Fruit fly (Drosophila melanogaster) whole organism, adult: ENCODE data around the gene Pits.

Experiments
- CG11617 ChIP-seq: fragments of 200-800 bp; sonication (Bioruptor generic); optimal IDR thresholded peaks from 2 replicates; lab custom pipeline; 2017; ENCODE audit warnings: mild to moderate bottlenecking, missing biosample characterization, missing genetic modification reagents, missing genetic modification characterization
- CG12768 ChIP-seq: fragments of 200-800 bp; sonication (Bioruptor generic); optimal IDR thresholded peaks from 2 replicates; lab custom pipeline; 2017; ENCODE audit warnings: missing biosample characterization, missing genetic modification characterization, mild to moderate bottlenecking, moderate library complexity, missing genetic modification reagents
- CG14711 ChIP-seq: fragments of 200-800 bp; sonication (Bioruptor generic); optimal IDR thresholded peaks from 2 replicates; lab custom pipeline; 2018; ENCODE audit warnings: missing biosample characterization, mild to moderate bottlenecking, missing genetic modification characterization, moderate library complexity
- CG1620 ChIP-seq: fragments of 200-800 bp; sonication (Bioruptor generic); optimal IDR thresholded peaks from 2 replicates; lab custom pipeline; 2016; ENCODE audit warnings: missing biosample characterization, missing genetic modification characterization
- CG33017 ChIP-seq: fragments of 200-800 bp; sonication (Bioruptor generic); optimal IDR thresholded peaks from 2 replicates; lab custom pipeline; 2018; ENCODE audit warnings: missing biosample characterization, mild to moderate bottlenecking, missing genetic modification characterization, moderate library complexity
- CG5204 ChIP-seq: fragments of 200-800 bp; sonication (Bioruptor generic); optimal IDR thresholded peaks from 2 replicates; lab custom pipeline; 2016; ENCODE audit warnings: missing biosample characterization, missing genetic modification characterization
- CG7045 ChIP-seq: fragments of 200-800 bp; sonication (Bioruptor generic); optimal IDR thresholded peaks from 2 replicates; lab custom pipeline; 2017; ENCODE audit warnings: missing biosample characterization, mild to moderate bottlenecking, missing genetic modification characterization
- CG7101 ChIP-seq: fragments of 200-800 bp; sonication (Bioruptor generic); optimal IDR thresholded peaks from 2 replicates; lab custom pipeline; 2018; ENCODE audit warnings: missing biosample characterization, mild to moderate bottlenecking, missing genetic modification characterization, moderate library complexity
- Clk ChIP-seq: fragments of 200-800 bp; sonication (Bioruptor generic); optimal IDR thresholded peaks from 2 replicates; lab custom pipeline; 2017; ENCODE audit warnings: missing biosample characterization, missing genetic modification characterization
- Crg-1 ChIP-seq: fragments of 200-800 bp; sonication (Bioruptor generic); optimal IDR thresholded peaks from 2 replicates; lab custom pipeline; 2016; ENCODE audit warnings: missing biosample characterization, missing genetic modification characterization
- Hr96 ChIP-seq: fragments of 200-800 bp; sonication (Bioruptor generic); optimal IDR thresholded peaks from 2 replicates; lab custom pipeline; 2016; ENCODE audit warnings: missing biosample characterization, missing genetic modification characterization
- Mnt ChIP-seq: fragments of 200-800 bp; sonication (Bioruptor generic); optimal IDR thresholded peaks from 2 replicates; lab custom pipeline; 2016; ENCODE audit warnings: missing biosample characterization, mild to moderate bottlenecking, missing genetic modification characterization
- bab1 ChIP-seq: fragments of 200-800 bp; sonication (Bioruptor generic); optimal IDR thresholded peaks from 3 replicates; lab custom pipeline; 2019; ENCODE audit warnings: missing biosample characterization, mild to moderate bottlenecking, missing genetic modification characterization, moderate library complexity
- cic ChIP-seq: fragments of 200-800 bp; sonication (Bioruptor generic); optimal IDR thresholded peaks from 2 replicates; lab custom pipeline; 2017; ENCODE audit warnings: missing biosample characterization, mild to moderate bottlenecking, missing genetic modification characterization, moderate library complexity
- cnc ChIP-seq, 2 experiments: fragments of >200 bp; optimal IDR thresholded peaks; 2 replicates each; lab custom pipeline; 2017
- kay ChIP-seq: fragments of 200-800 bp; sonication (Bioruptor generic); peaks from one replicate; lab custom pipeline; 2016; ENCODE audit warnings: missing biosample characterization, missing genetic modification characterization, borderline replicate concordance
- ovo ChIP-seq: fragments of 200-800 bp; sonication (Bioruptor generic); optimal IDR thresholded peaks from 2 replicates; lab custom pipeline; 2016; ENCODE audit warnings: missing biosample characterization, missing genetic modification characterization
- pad ChIP-seq: fragments of 200-800 bp; sonication (Bioruptor generic); optimal IDR thresholded peaks from 3 replicates; lab custom pipeline; 2017; ENCODE audit warnings: missing biosample characterization, missing genetic modification characterization, mild to moderate bottlenecking, moderate library complexity, missing genetic modification reagents
- tj ChIP-seq: fragments of 200-800 bp; sonication (Bioruptor generic); optimal IDR thresholded peaks from 3 replicates; lab custom pipeline; 2017; ENCODE audit warnings: missing biosample characterization, mild to moderate bottlenecking, missing genetic modification characterization, moderate library complexity
- toe ChIP-seq: fragments of 200-800 bp; sonication (Bioruptor generic); optimal IDR thresholded peaks from 2 replicates; lab custom pipeline; 2016; ENCODE audit warnings: missing biosample characterization, missing genetic modification characterization

Gene Pits

dm6 chrX:12578701-12579372 lies 4.2 kb downstream of the Pits start:
- no peak for TF ChIP-seq toe (GFP tag; lab: Kevin White, UChicago)
- TF ChIP-seq CG12768 = no peak
- peak; percentile 24 for TF ChIP-seq CG1620 (GFP tag; lab: Kevin White, UChicago)
- TF ChIP-seq CG7101 (tag; lab: Kevin White, UChicago) = peak; percentile 57
- no peak for TF ChIP-seq kay
- no peak for TF ChIP-seq Clk (GFP tag; lab: Kevin White, UChicago)
- TF ChIP-seq cic (GFP tag; lab: Kevin White, UChicago) = peak; percentile 91
- peak; percentile 7 for TF ChIP-seq Hr96 (GFP tag; lab: Kevin White, UChicago)
- peak; percentile 55 for TF ChIP-seq CG14711 (tag; lab: Kevin White, UChicago)
- no peak for TF ChIP-seq CG7045
- peak; percentile 91 for TF ChIP-seq pad (GFP tag; lab: Kevin White, UChicago)
- no peak for TF ChIP-seq cnc (optimal IDR thresholded peaks at IDR 0.05; lab: Kevin White, UChicago)
- TF ChIP-seq Mnt (GFP tag; lab: Kevin White, UChicago) = peak; percentile 72
- peak; percentile 32 for TF ChIP-seq CG5204 (GFP tag; lab: Kevin White, UChicago)
- TF ChIP-seq CG33017 = peak; percentile 5
- peak; percentile 11 for TF ChIP-seq bab1
- TF ChIP-seq ovo (GFP tag; lab: Kevin White, UChicago) = peak; percentile 87
- no peak for TF ChIP-seq tj (GFP tag; lab: Kevin White, UChicago)
- TF ChIP-seq CG11617 (GFP tag; lab: Kevin White, UChicago) = peak; percentile 47
- no peak for TF ChIP-seq Crg-1 (GFP tag; lab: Kevin White, UChicago)

dm6 chrX:12578328-12578700 lies 4.7 kb downstream of the Pits start:
- TF ChIP-seq CG33017 (no peak), CG11617 (GFP tag; lab: Kevin White, UChicago) (no peak), ovo (GFP tag; lab: Kevin White, UChicago) (no peak), tj (GFP tag; lab: Kevin White, UChicago) (no peak), toe (GFP tag; lab: Kevin White, UChicago) (no peak), kay (peak; percentile 11)

- peak; percentile 21 for TF ChIP-seq Crg-1 (GFP tag; lab: Kevin White, UChicago)
- TF ChIP-seq toe (GFP tag; lab: Kevin White, UChicago) = no peak
- no peak for TF ChIP-seq CG33017
- TF ChIP-seq CG7101 (tag; lab: Kevin White, UChicago) = no peak
- no peak for TF ChIP-seq Hr96 (GFP tag; lab: Kevin White, UChicago)
- TF ChIP-seq pad (GFP tag; lab: Kevin White, UChicago) = no peak
- TF ChIP-seq kay = peak; percentile 57
- peak; percentile 0 for TF ChIP-seq CG14711 (tag; lab: Kevin White, UChicago)
- TF ChIP-seq CG12768 = no peak
- TF ChIP-seq cic (GFP tag; lab: Kevin White, UChicago) = peak; percentile 34
- no peak for TF ChIP-seq CG11617 (GFP tag; lab: Kevin White, UChicago)
- TF ChIP-seq Mnt (GFP tag; lab: Kevin White, UChicago) = peak; percentile 48
Measured at dm6 chrX:12577722-12578121, 5.3 kb downstream of the Pits start.

dm6 chrX:12575827-12576408 lies 7.1 kb downstream of the Pits start:
- TF ChIP-seq ovo (GFP tag; lab: Kevin White, UChicago) (no peak), cic (GFP tag; lab: Kevin White, UChicago) (no peak), CG12768 (no peak), Clk (GFP tag; lab: Kevin White, UChicago) (no peak), Crg-1 (GFP tag; lab: Kevin White, UChicago) (no peak), cnc (optimal IDR thresholded peaks at IDR 0.05; lab: Kevin White, UChicago) (no peak), Mnt (GFP tag; lab: Kevin White, UChicago) (no peak), CG14711 (tag; lab: Kevin White, UChicago) (no peak), CG7045 (no peak), tj (GFP tag; lab: Kevin White, UChicago) (no peak), CG5204 (GFP tag; lab: Kevin White, UChicago) (peak; percentile 35), CG7101 (tag; lab: Kevin White, UChicago) (peak; percentile 31), toe (GFP tag; lab: Kevin White, UChicago) (no peak), CG11617 (GFP tag; lab: Kevin White, UChicago) (peak; percentile 5), kay (no peak), pad (GFP tag; lab: Kevin White, UChicago) (no peak), CG1620 (GFP tag; lab: Kevin White, UChicago) (no peak), bab1 (no peak)

dm6 chrX:12575292-12575826 lies 7.6 kb downstream of the Pits start:
- TF ChIP-seq toe (GFP tag; lab: Kevin White, UChicago) (no peak), tj (GFP tag; lab: Kevin White, UChicago) (peak; percentile 62), CG12768 (no peak), ovo (GFP tag; lab: Kevin White, UChicago) (peak; percentile 26)

- TF ChIP-seq Crg-1 (GFP tag; lab: Kevin White, UChicago) = no peak
- peak; percentile 91 for TF ChIP-seq cic (GFP tag; lab: Kevin White, UChicago)
- no peak for TF ChIP-seq CG1620 (GFP tag; lab: Kevin White, UChicago)
- TF ChIP-seq bab1 = peak; percentile 54
- peak; percentile 12 for TF ChIP-seq CG7101 (tag; lab: Kevin White, UChicago)
- peak; percentile 88 for TF ChIP-seq Mnt (GFP tag; lab: Kevin White, UChicago)
- peak; percentile 29 for TF ChIP-seq Hr96 (GFP tag; lab: Kevin White, UChicago)
- TF ChIP-seq pad (GFP tag; lab: Kevin White, UChicago) = peak; percentile 68
- TF ChIP-seq toe (GFP tag; lab: Kevin White, UChicago) = peak; percentile 12
- TF ChIP-seq CG12768 = peak; percentile 31
- peak; percentile 81 for TF ChIP-seq tj (GFP tag; lab: Kevin White, UChicago)
- peak; percentile 34 for TF ChIP-seq kay
- TF ChIP-seq CG11617 (GFP tag; lab: Kevin White, UChicago) = peak; percentile 36
- no peak for TF ChIP-seq Clk (GFP tag; lab: Kevin White, UChicago)
- TF ChIP-seq CG14711 (tag; lab: Kevin White, UChicago) = peak; percentile 10
Measured at dm6 chrX:12574666-12575202, 8.3 kb downstream of the Pits start.
